Fruit fly (Drosophila melanogaster) whole organism, embryonic: ENCODE data around the gene Eip75B.

Source experiments
- ATbp ChIP-seq: fragments of 200-800 bp; sonication (Bioruptor generic); optimal IDR thresholded peaks from 2 replicates; lab custom pipeline; 2017; ENCODE audit warnings: missing biosample characterization, mild to moderate bottlenecking, missing genetic modification characterization, missing genetic modification reagents
- Abd-B ChIP-seq: fragments of 200-800 bp; sonication (Bioruptor generic); optimal IDR thresholded peaks from 2 replicates; lab custom pipeline; 2018; ENCODE audit warnings: missing biosample characterization, mild to moderate bottlenecking, missing genetic modification characterization, moderate library complexity
- Atf-2 ChIP-seq: fragments of 200-800 bp; sonication (Bioruptor generic); optimal IDR thresholded peaks from 2 replicates; lab custom pipeline; 2016; ENCODE audit warnings: missing biosample characterization, missing genetic modification characterization
- Blimp-1 ChIP-seq: fragments of 200-800 bp; sonication (Bioruptor generic); optimal IDR thresholded peaks from 3 replicates; lab custom pipeline; 2018; ENCODE audit warnings: missing biosample characterization, missing genetic modification characterization, mild to moderate bottlenecking, moderate library complexity, missing genetic modification reagents
- CG1024 ChIP-seq: fragments of 200-800 bp; sonication (Bioruptor generic); IDR thresholded peaks from 2 replicates; pipeline ENCODE4 v1.3.6; 2022; ENCODE audit warnings: missing biosample characterization, missing genetic modification characterization
- CG10321 ChIP-seq: fragments of 200-800 bp; sonication (Bioruptor generic); IDR thresholded peaks from 2 replicates; pipeline ENCODE4 v1.3.6; 2022; ENCODE audit warnings: missing biosample characterization, missing genetic modification characterization
- CG10462 ChIP-seq: fragments of 200-800 bp; sonication (Bioruptor generic); optimal IDR thresholded peaks from 2 replicates; lab custom pipeline; 2016; ENCODE audit warnings: missing biosample characterization, missing genetic modification characterization
- CG11247 ChIP-seq: fragments of 200-800 bp; sonication (Bioruptor generic); IDR thresholded peaks from 2 replicates; pipeline ENCODE4 v1.3.6; 2022; ENCODE audit warnings: missing biosample characterization, missing genetic modification characterization
- CG12219 ChIP-seq: fragments of 200-800 bp; sonication (Bioruptor generic); optimal IDR thresholded peaks from 3 replicates; lab custom pipeline; 2018; ENCODE audit warnings: missing biosample characterization, mild to moderate bottlenecking, missing genetic modification characterization
- CG13296 ChIP-seq: fragments of 200-800 bp; sonication (Bioruptor generic); optimal IDR thresholded peaks from 3 replicates; lab custom pipeline; 2018; ENCODE audit warnings: missing biosample characterization, mild to moderate bottlenecking, missing genetic modification characterization
- CG1529 ChIP-seq: fragments of 200-800 bp; sonication (Bioruptor generic); optimal IDR thresholded peaks from 3 replicates; lab custom pipeline; 2018; ENCODE audit warnings: missing biosample characterization, missing genetic modification characterization
- CG16779 ChIP-seq: fragments of 200-800 bp; sonication (Bioruptor generic); IDR thresholded peaks from 2 replicates; pipeline ENCODE4 v1.3.6; 2022; ENCODE audit warnings: missing biosample characterization, missing genetic modification characterization
- CG18599 ChIP-seq: fragments of 200-800 bp; sonication (Bioruptor generic); optimal IDR thresholded peaks from 3 replicates; lab custom pipeline; 2017; ENCODE audit warnings: missing biosample characterization, missing genetic modification characterization, mild to moderate bottlenecking, moderate library complexity, missing genetic modification reagents
- CG18764 ChIP-seq: fragments of 200-800 bp; sonication (Bioruptor generic); optimal IDR thresholded peaks from 3 replicates; lab custom pipeline; 2016; ENCODE audit warnings: missing biosample characterization, missing genetic modification characterization
- CG2129 ChIP-seq: fragments of 200-800 bp; sonication (Bioruptor generic); IDR thresholded peaks from 2 replicates; pipeline ENCODE4 v1.3.6; 2022; ENCODE audit warnings: missing biosample characterization, missing genetic modification characterization; ENCODE audit not compliant: partially characterized antibody
- CG2712 ChIP-seq: fragments of 200-800 bp; optimal IDR thresholded peaks from 3 replicates; lab custom pipeline; 2019; ENCODE audit warnings: missing biosample characterization, mild to moderate bottlenecking, missing genetic modification characterization, moderate library complexity
- CG2889 ChIP-seq: fragments of 200-800 bp; sonication (Bioruptor generic); IDR thresholded peaks from 3 replicates; pipeline ENCODE4 v1.3.6; 2022; ENCODE audit warnings: missing biosample characterization, missing genetic modification characterization
- CG3407 ChIP-seq: fragments of 200-800 bp; sonication (Bioruptor generic); optimal IDR thresholded peaks from 2 replicates; lab custom pipeline; 2018; ENCODE audit warnings: missing biosample characterization, mild to moderate bottlenecking, missing genetic modification characterization
- CG6254 ChIP-seq: fragments of 200-800 bp; sonication (Bioruptor generic); optimal IDR thresholded peaks from 3 replicates; lab custom pipeline; 2017; ENCODE audit warnings: mild to moderate bottlenecking, missing biosample characterization, missing genetic modification reagents, missing genetic modification characterization
- CG7271 ChIP-seq: fragments of 200-800 bp; sonication (Bioruptor generic); optimal IDR thresholded peaks from 2 replicates; lab custom pipeline; 2018; ENCODE audit warnings: missing biosample characterization, mild to moderate bottlenecking, missing genetic modification characterization, moderate library complexity
- CG7357 ChIP-seq: fragments of 200-800 bp; sonication (Bioruptor generic); IDR thresholded peaks from 3 replicates; pipeline ENCODE4 v1.3.6; 2022; ENCODE audit warnings: missing biosample characterization, missing genetic modification characterization
- CG7745 ChIP-seq: fragments of 200-800 bp; sonication (Bioruptor generic); optimal IDR thresholded peaks from 2 replicates; lab custom pipeline; 2018; ENCODE audit warnings: missing biosample characterization, mild to moderate bottlenecking, missing genetic modification characterization, moderate library complexity
- CG8281 ChIP-seq: fragments of 200-800 bp; sonication (Bioruptor generic); optimal IDR thresholded peaks from 2 replicates; lab custom pipeline; 2018; ENCODE audit warnings: missing biosample characterization, mild to moderate bottlenecking, missing genetic modification characterization, moderate library complexity
- CG9817 ChIP-seq: fragments of 200-800 bp; sonication (Bioruptor generic); optimal IDR thresholded peaks from 2 replicates; lab custom pipeline; 2018; ENCODE audit warnings: missing biosample characterization, mild to moderate bottlenecking, missing genetic modification characterization, moderate library complexity
- Camta ChIP-seq: fragments of 200-800 bp; sonication (Bioruptor generic); optimal IDR thresholded peaks from 2 replicates; lab custom pipeline; 2016; ENCODE audit warnings: missing biosample characterization, missing genetic modification characterization
- HLH3B ChIP-seq: fragments of 200-800 bp; sonication (Bioruptor generic); IDR thresholded peaks from 2 replicates; pipeline ENCODE4 v1.3.6; 2022; ENCODE audit warnings: missing biosample characterization, missing genetic modification characterization
- Hey ChIP-seq: fragments of 200-800 bp; sonication (Bioruptor generic); optimal IDR thresholded peaks from 3 replicates; lab custom pipeline; 2018; ENCODE audit warnings: missing biosample characterization, mild to moderate bottlenecking, missing genetic modification characterization
- Lpt ChIP-seq: fragments of >200 bp; optimal IDR thresholded peaks from 2 replicates; lab custom pipeline; 2018; ENCODE audit warnings: missing biosample characterization, missing genetic modification characterization
- Optix ChIP-seq: fragments of 200-800 bp; sonication (Bioruptor generic); IDR thresholded peaks from 3 replicates; pipeline ENCODE4 v1.3.6; 2022; ENCODE audit warnings: missing biosample characterization, missing genetic modification characterization
- Six4 ChIP-seq: fragments of 200-800 bp; sonication (Bioruptor generic); optimal IDR thresholded peaks from 2 replicates; lab custom pipeline; 2016; ENCODE audit warnings: missing biosample characterization, missing genetic modification characterization
- Usf ChIP-seq: fragments of 200-800 bp; sonication (Bioruptor generic); optimal IDR thresholded peaks from 2 replicates; lab custom pipeline; 2017; ENCODE audit warnings: missing genotype, missing biosample characterization, missing genetic modification characterization
- al ChIP-seq: fragments of 200-800 bp; sonication (Bioruptor generic); IDR thresholded peaks from 2 replicates; pipeline ENCODE4 v1.3.6; 2022; ENCODE audit warnings: missing biosample characterization, missing genetic modification characterization
- ash1 ChIP-seq: fragments of 200-800 bp; sonication (Bioruptor generic); optimal IDR thresholded peaks from 2 replicates; lab custom pipeline; 2018; ENCODE audit warnings: missing biosample characterization, mild to moderate bottlenecking, missing genetic modification characterization
- bowl ChIP-seq: fragments of 200-800 bp; sonication (Bioruptor generic); IDR thresholded peaks from 2 replicates; pipeline ENCODE4 v1.3.6; 2022; ENCODE audit warnings: missing biosample characterization, missing genetic modification characterization
- br ChIP-seq: fragments of >200 bp; optimal IDR thresholded peaks from 2 replicates; lab custom pipeline; 2017
- chinmo ChIP-seq: fragments of 200-800 bp; sonication (Bioruptor generic); IDR thresholded peaks from 4 replicates; pipeline ENCODE4 v1.3.6; 2022; ENCODE audit warnings: missing biosample characterization, missing genetic modification characterization; ENCODE audit not compliant: partially characterized antibody
- ci ChIP-seq: fragments of 200-800 bp; sonication (Bioruptor generic); IDR thresholded peaks from 3 replicates; pipeline ENCODE4 v1.3.6; 2022; ENCODE audit warnings: missing biosample characterization, missing genetic modification characterization
- crol ChIP-seq: fragments of 200-800 bp; sonication (Bioruptor generic); IDR thresholded peaks from 2 replicates; pipeline ENCODE4 v1.3.6; 2022; ENCODE audit warnings: missing biosample characterization, missing genetic modification characterization
- dan ChIP-seq: fragments of 200-800 bp; sonication (Bioruptor generic); IDR thresholded peaks from 2 replicates; pipeline ENCODE4 v1.3.6; 2022; ENCODE audit warnings: missing biosample characterization, missing genetic modification characterization
- dmrt11E ChIP-seq: fragments of 200-800 bp; sonication (Bioruptor generic); optimal IDR thresholded peaks from 3 replicates; lab custom pipeline; 2018; ENCODE audit warnings: missing biosample characterization, mild to moderate bottlenecking, missing genetic modification characterization, moderate library complexity
- fd102C ChIP-seq: fragments of 200-800 bp; sonication (Bioruptor generic); optimal IDR thresholded peaks from 2 replicates; lab custom pipeline; 2018; ENCODE audit warnings: missing biosample characterization, mild to moderate bottlenecking, missing genetic modification characterization, moderate library complexity
- fd64A ChIP-seq: fragments of 200-800 bp; sonication (Bioruptor generic); optimal IDR thresholded peaks from 3 replicates; lab custom pipeline; 2018; ENCODE audit warnings: missing biosample characterization, mild to moderate bottlenecking, missing genetic modification characterization
- kah ChIP-seq: fragments of 200-800 bp; sonication (Bioruptor generic); optimal IDR thresholded peaks from 2 replicates; lab custom pipeline; 2018; ENCODE audit warnings: missing biosample characterization, mild to moderate bottlenecking, missing genetic modification characterization
- lilli ChIP-seq: fragments of 200-800 bp; sonication (Bioruptor generic); optimal IDR thresholded peaks from 3 replicates; lab custom pipeline; 2016; ENCODE audit warnings: missing biosample characterization, missing genetic modification characterization
- luna ChIP-seq: fragments of 200-800 bp; sonication (Bioruptor generic); optimal IDR thresholded peaks from 2 replicates; lab custom pipeline; 2016; ENCODE audit warnings: missing biosample characterization, missing genetic modification characterization
- sisA ChIP-seq: fragments of 200-800 bp; sonication (Bioruptor generic); IDR thresholded peaks from 2 replicates; pipeline ENCODE4 v1.3.6; 2022; ENCODE audit warnings: missing biosample characterization, missing genetic modification characterization
- tll ChIP-seq, 2 experiments: fragments of 200-800 bp in 1 of 2; fragments of >200 bp in 1 of 2; sonication (Bioruptor generic) in 1 of 2; optimal IDR thresholded peaks; 2 replicates each; lab custom pipeline; 2017 to 2019; ENCODE audit warnings: missing biosample characterization in 2 of 2, missing genetic modification characterization in 2 of 2, mild to moderate bottlenecking in 1 of 2, moderate library complexity in 1 of 2
- tna ChIP-seq: fragments of 200-800 bp; sonication (Bioruptor generic); IDR thresholded peaks from 2 replicates; pipeline ENCODE4 v1.3.6; 2022; ENCODE audit warnings: missing biosample characterization, missing genetic modification characterization; ENCODE audit not compliant: partially characterized antibody
- wek ChIP-seq: fragments of 200-800 bp; sonication (Bioruptor generic); optimal IDR thresholded peaks from 3 replicates; lab custom pipeline; 2018; ENCODE audit warnings: missing biosample characterization, mild to moderate bottlenecking, missing genetic modification characterization, moderate library complexity
- yki ChIP-seq: fragments of >200 bp; optimal IDR thresholded peaks from 3 replicates; lab custom pipeline; 2018

The Eip75B gene

DNA sequence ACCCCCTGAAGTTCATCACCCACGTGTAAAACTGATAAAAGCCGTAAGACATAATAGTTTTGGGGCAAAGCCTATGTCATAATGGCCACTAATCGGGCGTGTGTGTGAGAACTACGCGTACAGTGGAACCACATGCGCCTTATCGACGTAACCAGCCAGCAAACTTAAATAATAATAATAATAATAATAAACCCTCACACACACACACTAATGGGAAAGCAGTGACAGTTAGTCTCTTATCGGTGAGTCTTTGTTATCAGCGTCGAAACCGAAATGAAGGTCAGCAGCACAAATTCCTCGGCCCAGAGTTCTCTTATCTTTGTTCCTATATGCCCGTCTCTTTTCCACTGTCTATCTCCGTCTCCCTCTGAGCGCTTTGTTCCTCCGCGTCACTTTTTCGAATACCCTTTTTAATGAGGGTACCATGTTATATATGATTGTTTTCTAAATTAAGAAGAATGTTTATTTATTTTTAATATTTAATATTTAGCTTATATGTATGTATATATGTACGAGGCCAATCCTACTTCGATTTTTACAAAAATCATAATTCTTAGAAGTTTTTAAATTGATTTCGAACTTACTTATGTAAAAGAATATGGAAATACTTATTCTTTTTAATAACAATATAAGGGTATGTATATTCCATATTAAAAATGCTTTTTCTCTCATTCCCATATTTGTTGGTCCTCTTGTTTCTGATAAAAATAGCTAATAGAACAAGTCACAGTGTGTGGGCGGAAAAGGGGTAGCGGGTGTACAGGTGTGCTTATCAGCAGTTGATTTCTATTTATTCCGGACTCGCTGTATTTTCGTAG, 61.2 kb downstream of the Eip75B start (continued):
- TF ChIP-seq ATbp (GFP tag; lab: Kevin White, UChicago) = no peak
- TF ChIP-seq CG1024 (GFP tag; lab: Robert Waterston, UW) = no peak
- peak; percentile 66 for TF ChIP-seq CG13296 (GFP tag; lab: Kevin White, UChicago)
- no peak for TF ChIP-seq fd64A (GFP tag; lab: Kevin White, UChicago)
- no peak for TF ChIP-seq Optix
- TF ChIP-seq Six4 (GFP tag; lab: Kevin White, UChicago) = no peak
- no peak for TF ChIP-seq CG18764 (GFP tag; lab: Kevin White, UChicago)
- peak; percentile 66 for TF ChIP-seq CG2712
- peak; percentile 48; the same call in 1 of the 2 replicates for TF ChIP-seq HLH3B (GFP tag; lab: Robert Waterston, UW)
- peak; percentile 72 for TF ChIP-seq crol
- no peak for TF ChIP-seq bowl (GFP tag; lab: Robert Waterston, UW)
- TF ChIP-seq dan = no peak
- no peak for TF ChIP-seq CG7271 (tag; lab: Kevin White, UChicago)
- TF ChIP-seq CG7745 = no peak
- no peak for TF ChIP-seq CG1529 (GFP tag; lab: Kevin White, UChicago)
- no peak for TF ChIP-seq kah
- peak; percentile 4 for TF ChIP-seq CG6254 (GFP tag; lab: Kevin White, UChicago)
- no peak for TF ChIP-seq CG8281 (tag; lab: Kevin White, UChicago)
- TF ChIP-seq CG3407 (GFP tag; lab: Kevin White, UChicago) = no peak
- peak; percentile 49 for TF ChIP-seq CG9817 (tag; lab: Kevin White, UChicago)
- peak; percentile 89 for TF ChIP-seq CG10321
- peak; percentile 76 for TF ChIP-seq CG18599 (GFP tag; lab: Kevin White, UChicago)
- no peak for TF ChIP-seq Camta (GFP tag; lab: Kevin White, UChicago)
- TF ChIP-seq tna (GFP tag; lab: Robert Waterston, UW) = no peak
- 0 out of 4 replicates have a peak, but pooled peaks have one; percentile 55 for TF ChIP-seq chinmo (GFP tag; lab: Robert Waterston, UW)
- TF ChIP-seq wek = peak; percentile 55
- TF ChIP-seq Atf-2 (GFP tag; lab: Kevin White, UChicago) = no peak
- TF ChIP-seq dmrt11E (tag; lab: Kevin White, UChicago) = peak; percentile 77
- no peak for TF ChIP-seq yki (lab: Kevin White, UChicago)
- no peak for TF ChIP-seq CG2129 (GFP tag; lab: Robert Waterston, UW)
- TF ChIP-seq ci = no peak
- no peak for TF ChIP-seq ash1 (GFP tag; lab: Kevin White, UChicago)
- peak; percentile 38; the same call in 1 of the 2 replicates for TF ChIP-seq al (GFP tag; lab: Robert Waterston, UW)
- 0 out of 3 replicates have a peak, but pooled peaks have one; percentile 33 for TF ChIP-seq CG7357 (GFP tag; lab: Robert Waterston, UW)
- no peak for TF ChIP-seq tll (GFP tag; optimal IDR thresholded peaks at IDR 0.05; lab: Kevin White, UChicago)
- TF ChIP-seq luna (GFP tag; lab: Kevin White, UChicago) = no peak
- peak; percentile 95 for TF ChIP-seq Hey (tag; lab: Kevin White, UChicago)
- no peak for TF ChIP-seq CG10462
- TF ChIP-seq Blimp-1 = peak; percentile 66
- 0 out of 2 replicates have a peak, but pooled peaks have one; percentile 5 for TF ChIP-seq sisA (GFP tag; lab: Robert Waterston, UW)
- no peak for TF ChIP-seq CG16779 (GFP tag; lab: Robert Waterston, UW)
- TF ChIP-seq CG11247 (GFP tag; lab: Robert Waterston, UW) = no peak
- TF ChIP-seq Abd-B (GFP tag; lab: Kevin White, UChicago) = peak; percentile 43
- no peak for TF ChIP-seq CG12219 (GFP tag; lab: Kevin White, UChicago)
- TF ChIP-seq Usf (GFP tag; lab: Kevin White, UChicago) = no peak
- TF ChIP-seq br (lab: Kevin White, UChicago) = no peak
- no peak for TF ChIP-seq CG2889
- peak; percentile 11 for TF ChIP-seq lilli
- TF ChIP-seq Lpt (GFP tag; lab: Kevin White, UChicago) = no peak
- TF ChIP-seq fd102C (GFP tag; lab: Kevin White, UChicago) = no peak
